Worm (Caenorhabditis elegans) whole organism, young adult: ENCODE data around the gene acdh-9.

Experiments used
- B0336.3 ChIP-seq: fragments of 200-800 bp; sonication (Bioruptor generic); IDR thresholded peaks from 2 replicates; pipeline ENCODE4 v1.3.6; 2022; ENCODE audit warnings: missing genetic modification characterization, missing compliant biosample characterization
- C06A6.2 ChIP-seq: fragments of 200-800 bp; sonication (Bioruptor generic); conservative IDR thresholded peaks from 2 replicates; pipeline ENCODE4 v1.3.6; 2022; ENCODE audit warnings: missing genetic modification characterization, missing compliant biosample characterization
- D2030.7 ChIP-seq: fragments of 200-800 bp; sonication (Bioruptor generic); IDR thresholded peaks from 2 replicates; pipeline ENCODE4 v1.3.6; 2022; ENCODE audit warnings: missing genetic modification reagents, missing genetic modification characterization, missing compliant biosample characterization
- F22D6.2 ChIP-seq: sonication (generic microtip); optimal IDR thresholded peaks from 2 replicates; lab custom pipeline; 2016; ENCODE audit warnings: mild to moderate bottlenecking, missing genetic modification characterization, missing compliant biosample characterization
- F49E8.2 ChIP-seq: sonication (generic microtip); optimal IDR thresholded peaks from 3 replicates; lab custom pipeline; 2017; ENCODE audit warnings: missing genetic modification characterization, mild to moderate bottlenecking, missing compliant biosample characterization, antibody characterized with exemption, moderate library complexity; ENCODE audit not compliant: insufficient read depth
- F55B11.4 ChIP-seq: sonication (generic microtip); optimal IDR thresholded peaks from 2 replicates; lab custom pipeline; 2016; ENCODE audit warnings: missing compliant biosample characterization, missing genetic modification characterization, borderline replicate concordance; ENCODE audit not compliant: insufficient read depth
- F57C9.4 ChIP-seq: sonication (generic microtip); optimal IDR thresholded peaks from 2 replicates; lab custom pipeline; 2017; ENCODE audit warnings: mild to moderate bottlenecking, missing genetic modification characterization, missing compliant biosample characterization
- K11D2.4 ChIP-seq: fragments of 200-800 bp; sonication (Bioruptor generic); IDR thresholded peaks from 2 replicates; pipeline ENCODE4 v1.3.6; 2022; ENCODE audit warnings: missing genetic modification reagents, missing genetic modification characterization, missing compliant biosample characterization
- K12H6.12 ChIP-seq: fragments of 200-800 bp; sonication (Bioruptor generic); optimal IDR thresholded peaks from 2 replicates; lab custom pipeline; 2018; ENCODE audit warnings: mild to moderate bottlenecking, missing genetic modification characterization, missing compliant biosample characterization
- Y67H2A.10 ChIP-seq: fragments of 200-800 bp; sonication (Bioruptor generic); conservative IDR thresholded peaks from 2 replicates; pipeline ENCODE4 v1.3.6; 2022; ENCODE audit warnings: missing genetic modification reagents, missing genetic modification characterization, missing compliant biosample characterization
- Y79H2A.3 ChIP-seq: fragments of 200-800 bp; sonication (Bioruptor generic); conservative IDR thresholded peaks from 2 replicates; pipeline ENCODE4 v1.3.6; 2022; ENCODE audit warnings: missing genetic modification reagents, missing genetic modification characterization, missing compliant biosample characterization
- Y95B8A.8 ChIP-seq: fragments of 200-800 bp; sonication (Bioruptor generic); IDR thresholded peaks from 2 replicates; pipeline ENCODE4 v1.3.6; 2022; ENCODE audit warnings: missing genetic modification reagents, missing genetic modification characterization, missing compliant biosample characterization
- ama-1 ChIP-seq, 3 experiments: fragments of 150-350 bp in 1 of 3; sonication (generic microtip) in 2 of 3; optimal IDR thresholded peaks; 2 replicates each; lab custom pipeline; 2014 to 2018; ENCODE audit warnings: missing biosample characterization in 2 of 3, missing genetic modification characterization in 2 of 3, missing genetic modification reagents in 2 of 3
- aptf-2 ChIP-seq: fragments of 200-800 bp; sonication (Bioruptor generic); conservative IDR thresholded peaks from 2 replicates; pipeline ENCODE4 v1.3.6; 2022; ENCODE audit warnings: missing genetic modification reagents, missing genetic modification characterization, missing compliant biosample characterization
- attf-3 ChIP-seq: fragments of 200-800 bp; sonication (Bioruptor generic); conservative IDR thresholded peaks from 2 replicates; pipeline ENCODE4 v1.3.6; 2022; ENCODE audit warnings: missing genetic modification reagents, missing genetic modification characterization, missing compliant biosample characterization
- attf-5 ChIP-seq: fragments of 200-800 bp; sonication (Bioruptor generic); optimal IDR thresholded peaks from 2 replicates; lab custom pipeline; 2018; ENCODE audit warnings: mild to moderate bottlenecking, missing genetic modification characterization, missing compliant biosample characterization
- bed-1 ChIP-seq: fragments of 200-800 bp; sonication (Bioruptor generic); IDR thresholded peaks from 2 replicates; pipeline ENCODE4 v1.3.6; 2022; ENCODE audit warnings: missing genetic modification reagents, missing genetic modification characterization, missing compliant biosample characterization
- cebp-1 ChIP-seq, 2 experiments: fragments of 200-800 bp in 1 of 2; sonication (Bioruptor generic) in 1 of 2; sonication (generic microtip) in 1 of 2; IDR thresholded peaks in 1 of 2; optimal IDR thresholded peaks in 1 of 2; 2 replicates each; pipeline versions ENCODE4 v1.3.6 to Lab custom; 2017 to 2022; ENCODE audit warnings: missing compliant biosample characterization in 2 of 2, missing genetic modification characterization in 2 of 2, mild to moderate bottlenecking in 1 of 2, missing genetic modification reagents in 1 of 2, moderate library complexity in 1 of 2
- cebp-2 ChIP-seq: fragments of 200-800 bp; sonication (Bioruptor generic); IDR thresholded peaks from 2 replicates; pipeline ENCODE4 v1.3.6; 2022; ENCODE audit warnings: missing genetic modification characterization, missing compliant biosample characterization
- ceh-100 ChIP-seq: fragments of 200-800 bp; sonication (Bioruptor generic); IDR thresholded peaks from 2 replicates; pipeline ENCODE4 v1.3.6; 2022; ENCODE audit warnings: missing genetic modification reagents, missing genetic modification characterization, missing compliant biosample characterization
- ceh-27 ChIP-seq: fragments of 200-800 bp; sonication (Bioruptor generic); optimal IDR thresholded peaks from 2 replicates; lab custom pipeline; 2018; ENCODE audit warnings: mild to moderate bottlenecking, missing genetic modification characterization, moderate library complexity, missing compliant biosample characterization
- egrh-3 ChIP-seq: fragments of 200-800 bp; sonication (Bioruptor generic); IDR thresholded peaks from 2 replicates; pipeline ENCODE4 v1.3.6; 2022; ENCODE audit warnings: missing genetic modification reagents, missing genetic modification characterization, missing compliant biosample characterization
- ets-4 ChIP-seq: fragments of 200-800 bp; sonication (Bioruptor generic); optimal IDR thresholded peaks from 2 replicates; lab custom pipeline; 2018; ENCODE audit warnings: mild to moderate bottlenecking, missing genetic modification characterization, missing compliant biosample characterization
- hlh-26 ChIP-seq: fragments of 200-800 bp; sonication (Bioruptor generic); conservative IDR thresholded peaks from 2 replicates; pipeline ENCODE4 v1.3.6; 2022; ENCODE audit warnings: missing genetic modification reagents, missing genetic modification characterization, missing compliant biosample characterization
- hmg-1.2 ChIP-seq: fragments of 200-800 bp; sonication (Bioruptor generic); IDR thresholded peaks from 2 replicates; pipeline ENCODE4 v1.3.6; 2022; ENCODE audit warnings: missing genetic modification reagents, missing genetic modification characterization, missing compliant biosample characterization
- hmg-20 ChIP-seq: fragments of 200-800 bp; sonication (Bioruptor generic); IDR thresholded peaks from 2 replicates; pipeline ENCODE4 v1.3.6; 2022; ENCODE audit warnings: missing genetic modification reagents, missing genetic modification characterization, missing compliant biosample characterization
- hsf-1 ChIP-seq: fragments of 200-800 bp; sonication (Bioruptor generic); IDR thresholded peaks from 2 replicates; pipeline ENCODE4 v1.3.6; 2022; ENCODE audit warnings: missing genetic modification reagents, missing genetic modification characterization, missing compliant biosample characterization
- let-607 ChIP-seq, 2 experiments: fragments of 200-800 bp in 1 of 2; sonication (Bioruptor generic) in 1 of 2; sonication (generic microtip) in 1 of 2; optimal IDR thresholded peaks; 2 replicates each; lab custom pipeline; 2016 to 2018; ENCODE audit warnings: mild to moderate bottlenecking in 2 of 2, missing compliant biosample characterization in 2 of 2, missing genetic modification characterization in 2 of 2, moderate library complexity in 2 of 2, missing genotype in 1 of 2
- lin-35 ChIP-seq, 3 experiments: fragments of 150-350 bp in 2 of 3; sonication (generic microtip) in 1 of 3; optimal IDR thresholded peaks; 2 replicates each; lab custom pipeline; 2014 to 2018; ENCODE audit warnings: missing biosample characterization in 3 of 3, missing genetic modification characterization in 3 of 3, missing genetic modification reagents in 3 of 3
- lin-54 ChIP-seq: fragments of 200-800 bp; sonication (Bioruptor generic); optimal IDR thresholded peaks from 2 replicates; lab custom pipeline; 2018; ENCODE audit warnings: mild to moderate bottlenecking, missing genetic modification characterization, missing compliant biosample characterization
- lsy-27 ChIP-seq: sonication (generic microtip); optimal IDR thresholded peaks from 2 replicates; lab custom pipeline; 2017; ENCODE audit warnings: missing genetic modification characterization, mild to moderate bottlenecking, missing compliant biosample characterization, antibody characterized with exemption, missing genotype, borderline replicate concordance; ENCODE audit not compliant: insufficient read depth
- madf-3 ChIP-seq: fragments of 200-800 bp; sonication (Bioruptor generic); IDR thresholded peaks from 2 replicates; pipeline ENCODE4 v1.3.6; 2022; ENCODE audit warnings: missing genetic modification reagents, missing genetic modification characterization, missing compliant biosample characterization
- nfya-2 ChIP-seq: fragments of 200-800 bp; sonication (Bioruptor generic); IDR thresholded peaks from 2 replicates; pipeline ENCODE4 v1.3.6; 2022; ENCODE audit warnings: missing genetic modification reagents, missing genetic modification characterization, missing compliant biosample characterization
- nfyb-1 ChIP-seq: fragments of 200-800 bp; sonication (Bioruptor generic); IDR thresholded peaks from 2 replicates; pipeline ENCODE4 v1.3.6; 2022; ENCODE audit warnings: missing genetic modification reagents, missing genetic modification characterization, missing compliant biosample characterization
- nhr-179 ChIP-seq: sonication (generic microtip); optimal IDR thresholded peaks from 2 replicates; lab custom pipeline; 2016; ENCODE audit warnings: mild to moderate bottlenecking, missing genetic modification characterization, missing compliant biosample characterization
- nhr-90 ChIP-seq: sonication (generic microtip); optimal IDR thresholded peaks from 2 replicates; lab custom pipeline; 2016; ENCODE audit warnings: missing genotype, mild to moderate bottlenecking, missing genetic modification characterization, missing compliant biosample characterization
- pha-4 ChIP-seq: fragments of 150-350 bp; sonication (generic microtip); optimal IDR thresholded peaks from 2 replicates; lab custom pipeline; 2014; ENCODE audit warnings: missing biosample characterization, missing genetic modification reagents, missing genetic modification characterization
- rcor-1 ChIP-seq: fragments of 200-800 bp; sonication (Bioruptor generic); IDR thresholded peaks from 2 replicates; pipeline ENCODE4 v1.3.6; 2022; ENCODE audit warnings: missing genetic modification reagents, missing genetic modification characterization, missing compliant biosample characterization
- sea-2 ChIP-seq: fragments of 200-800 bp; sonication (Bioruptor generic); IDR thresholded peaks from 2 replicates; pipeline ENCODE4 v1.3.6; 2022; ENCODE audit warnings: missing genetic modification characterization, missing compliant biosample characterization
- snpc-1.1 ChIP-seq: sonication (generic microtip); optimal IDR thresholded peaks from 2 replicates; lab custom pipeline; 2017; ENCODE audit warnings: missing genetic modification characterization, mild to moderate bottlenecking, missing compliant biosample characterization, antibody characterized with exemption, moderate library complexity, missing genotype, missing genetic modification reagents; ENCODE audit not compliant: insufficient read depth
- snpc-4 ChIP-seq, 5 experiments: fragments of 150-350 bp in 1 of 5; sonication (generic microtip) in 4 of 5; optimal IDR thresholded peaks; 2 replicates each; lab custom pipeline; 2014 to 2018; ENCODE audit warnings: missing genetic modification characterization in 5 of 5, missing biosample characterization in 3 of 5, antibody characterized with exemption in 2 of 5, mild to moderate bottlenecking in 2 of 5, missing compliant biosample characterization in 2 of 5, missing genotype in 2 of 5, moderate library complexity in 2 of 5, missing genetic modification reagents in 1 of 5
- tbp1 ChIP-seq: fragments of 200-800 bp; sonication (Bioruptor generic); optimal IDR thresholded peaks from 2 replicates; lab custom pipeline; 2018; ENCODE audit warnings: mild to moderate bottlenecking, missing genetic modification characterization, missing compliant biosample characterization
- tlf-1 ChIP-seq: fragments of 200-800 bp; sonication (Bioruptor generic); optimal IDR thresholded peaks from 2 replicates; lab custom pipeline; 2018; ENCODE audit warnings: mild to moderate bottlenecking, missing genetic modification characterization, missing compliant biosample characterization
- unc-130 ChIP-seq: sonication (generic microtip); optimal IDR thresholded peaks from 2 replicates; lab custom pipeline; 2016; ENCODE audit warnings: missing genetic modification reagents, missing genetic modification characterization, missing compliant biosample characterization
- zim-3 ChIP-seq: sonication (generic microtip); optimal IDR thresholded peaks from 2 replicates; lab custom pipeline; 2017; ENCODE audit warnings: mild to moderate bottlenecking, missing genetic modification characterization, moderate library complexity, missing compliant biosample characterization
- ztf-26 ChIP-seq: sonication (generic microtip); optimal IDR thresholded peaks from 2 replicates; lab custom pipeline; 2017; ENCODE audit warnings: missing genetic modification characterization, missing compliant biosample characterization

Gene acdh-9

DNA sequence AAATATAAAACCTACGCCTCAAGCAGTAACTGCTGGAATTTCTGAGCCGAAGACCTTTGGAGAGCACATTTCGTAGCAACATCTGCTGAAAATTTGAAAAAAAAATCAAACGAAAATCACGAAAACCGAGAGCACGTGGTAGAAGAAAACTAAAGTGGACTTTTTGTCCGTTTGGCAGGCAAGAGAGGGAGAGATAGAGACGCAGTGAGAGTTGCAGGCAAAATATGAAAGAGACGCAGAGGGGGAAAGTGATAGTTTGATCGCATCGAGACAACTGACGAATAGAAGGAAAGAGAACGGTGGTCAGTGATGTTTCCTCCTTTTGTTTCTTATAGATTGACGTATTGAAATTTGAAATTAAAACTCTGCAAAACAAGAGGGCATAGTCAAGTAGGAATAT lies at the start of gene acdh-9, which contains the start of gene F28A10.13:
TSS of gene acdh-9 (minus strand) at position 85 of the 400 bp plus-strand sequence.
TSS of gene F28A10.13 (plus strand) at position 294 of the 400 bp plus-strand sequence.
- TF ChIP-seq sea-2 (GFP tag; lab: Robert Waterston, UW) (no peak), hmg-20 (GFP tag; lab: Robert Waterston, UW) (no peak), ceh-100 (GFP tag; lab: Robert Waterston, UW) (no peak), zim-3 (no peak), K12H6.12 (tag; lab: Kevin White, UChicago) (peak; percentile 23), K11D2.4 (GFP tag; lab: Robert Waterston, UW) (peak; percentile 31; the same call in 1 of the 2 replicates), lin-35 (GFP tag; optimal IDR thresholded peaks at IDR 0.05; lab: Kevin White, UChicago) (no peak), snpc-1.1 (tag; lab: Kevin White, UChicago) (no peak), B0336.3 (GFP tag; lab: Robert Waterston, UW) (peak; percentile 70), F57C9.4 (no peak), nfya-2 (GFP tag; lab: Robert Waterston, UW) (no peak), pha-4 (tag; lab: Kevin White, UChicago) (no peak), nhr-90 (tag; lab: Kevin White, UChicago) (peak; percentile 0), F49E8.2 (tag; lab: Kevin White, UChicago) (no peak), Y79H2A.3 (no peak), F22D6.2 (tag; lab: Kevin White, UChicago) (peak; percentile 65), lin-54 (peak; percentile 31), Y95B8A.8 (GFP tag; lab: Robert Waterston, UW) (no peak), unc-130 (GFP tag; lab: Kevin White, UChicago) (no peak), snpc-4 (GFP tag; optimal IDR thresholded peaks at IDR 0.05; lab: Kevin White, UChicago) (no peak), snpc-4 (tag; optimal IDR thresholded peaks at IDR 0.05; lab: Kevin White, UChicago) (no peak), aptf-2 (GFP tag; lab: Robert Waterston, UW) (no peak), nhr-179 (tag; lab: Kevin White, UChicago) (no peak), madf-3 (no peak), attf-3 (GFP tag; lab: Robert Waterston, UW) (no peak), ama-1 (optimal IDR thresholded peaks at IDR 0.05; lab: Kevin White, UChicago) (peak; percentile 41), ama-1 (GFP tag; optimal IDR thresholded peaks at IDR 0.05; lab: Kevin White, UChicago) (no peak), egrh-3 (GFP tag; lab: Robert Waterston, UW) (no peak), C06A6.2 (GFP tag; lab: Robert Waterston, UW) (no peak), D2030.7 (no peak), ceh-27 (GFP tag; lab: Kevin White, UChicago) (peak; percentile 25), ets-4 (GFP tag; lab: Kevin White, UChicago) (no peak), hsf-1 (GFP tag; lab: Robert Waterston, UW) (no peak), attf-5 (peak; percentile 57), tlf-1 (GFP tag; lab: Kevin White, UChicago) (peak; percentile 15), tbp1 (GFP tag; lab: Kevin White, UChicago) (peak; percentile 35), rcor-1 (0 out of 2 replicates have a peak, but pooled peaks have one; percentile 40), lsy-27 (tag; lab: Kevin White, UChicago) (no peak), nfyb-1 (GFP tag; lab: Robert Waterston, UW) (0 out of 2 replicates have a peak, but pooled peaks have one; percentile 52), cebp-2 (GFP tag; lab: Robert Waterston, UW) (no peak), cebp-1 (GFP tag; IDR thresholded peaks at IDR 0.05; lab: Robert Waterston, UW) (no peak), cebp-1 (tag; optimal IDR thresholded peaks at IDR 0.05; lab: Kevin White, UChicago) (peak; percentile 73), F55B11.4 (tag; lab: Kevin White, UChicago) (no peak), ztf-26 (no peak), bed-1 (GFP tag; lab: Robert Waterston, UW) (no peak), let-607 (tag; optimal IDR thresholded peaks at IDR 0.05; lab: Kevin White, UChicago) (no peak), hlh-26 (GFP tag; lab: Robert Waterston, UW) (no peak), Y67H2A.10 (GFP tag; lab: Robert Waterston, UW) (no peak), hmg-1.2 (GFP tag; lab: Robert Waterston, UW) (peak; percentile 80; the same call in 1 of the 2 replicates)
